Worm (Caenorhabditis elegans): ENCODE results near the gene ZK673.4.
A peak's percentile ranks its signal among the peaks of the same experiment; 100 is the strongest.

- TF ChIP-seq pqm-1 (tag; optimal IDR thresholded peaks at IDR 0.05) (peak; percentile 91), nhr-6 (tag; optimal IDR thresholded peaks at IDR 0.05) (no peak), ceh-82 (tag; optimal IDR thresholded peaks at IDR 0.05) (no peak), R02D3.7 (tag; optimal IDR thresholded peaks at IDR 0.05) (no peak), aly-2 (tag; optimal IDR thresholded peaks at IDR 0.05) (no peak), mdl-1 (tag; optimal IDR thresholded peaks at IDR 0.05) (no peak), nhr-28 (tag; optimal IDR thresholded peaks at IDR 0.05) (peak; percentile 76)
These were observed 32.9 kb downstream of the ZK673.4 start for ce11 chrII:10485640-10486039.
